In genomic region chrX:17151160-17151711, ce11 we compare ENCODE assay signal across 4 worm cellular contexts.
TF ChIP-seq lines count a peak whose summit lies in the region.

Gene mdt-1.2, plus strand, starts transcription at chrX:17151522.

TF ChIP-seq in whole organism, L2 larva, 48 proteins besides CTCF, POLR2A, EP300 and RAD21 (continues in another document):
- TF ChIP-seq elt-3 (tag; optimal IDR thresholded peaks at IDR 0.05; lab: Kevin White, UChicago) (no peak), sem-4 (tag; optimal IDR thresholded peaks at IDR 0.05; lab: Kevin White, UChicago) (peak; percentile 47), ztf-4 (tag; optimal IDR thresholded peaks at IDR 0.05; lab: Kevin White, UChicago) (peak; percentile 37), F13H6.1 (tag; optimal IDR thresholded peaks at IDR 0.05; lab: Kevin White, UChicago) (peak; percentile 74), lin-11 (tag; optimal IDR thresholded peaks at IDR 0.05; lab: Kevin White, UChicago) (peak; percentile 59), fos-1 (tag; optimal IDR thresholded peaks at IDR 0.05; lab: Kevin White, UChicago) (peak; percentile 73), crh-2 (tag; optimal IDR thresholded peaks at IDR 0.05; lab: Kevin White, UChicago) (peak; percentile 81), sma-9 (GFP tag; optimal IDR thresholded peaks at IDR 0.05; lab: Kevin White, UChicago) (peak; percentile 73), sma-9 (tag; optimal IDR thresholded peaks at IDR 0.05; lab: Kevin White, UChicago) (no peak), peb-1 (tag; optimal IDR thresholded peaks at IDR 0.05; lab: Kevin White, UChicago) (no peak), unc-55 (GFP tag; optimal IDR thresholded peaks at IDR 0.05; lab: Kevin White, UChicago) (peak; percentile 83), ceh-82 (tag; optimal IDR thresholded peaks at IDR 0.05; lab: Kevin White, UChicago) (no peak), snpc-4 (tag; optimal IDR thresholded peaks at IDR 0.05; lab: Kevin White, UChicago) (peak; percentile 1), lin-39 (tag; optimal IDR thresholded peaks at IDR 0.05; lab: Kevin White, UChicago) (no peak), egl-27 (tag; optimal IDR thresholded peaks at IDR 0.05; lab: Kevin White, UChicago) (peak; percentile 85), nhr-129 (tag; optimal IDR thresholded peaks at IDR 0.05; lab: Kevin White, UChicago) (peak; percentile 81), ztf-11 (tag; optimal IDR thresholded peaks at IDR 0.05; lab: Kevin White, UChicago) (no peak), nhr-6 (tag; optimal IDR thresholded peaks at IDR 0.05; lab: Kevin White, UChicago) (peak; percentile 59), lsy-2 (tag; optimal IDR thresholded peaks at IDR 0.05; lab: Kevin White, UChicago) (peak; percentile 49 to 81), nhr-21 (tag; optimal IDR thresholded peaks at IDR 0.05; lab: Kevin White, UChicago) (peak; percentile 67), mab-5 (tag; optimal IDR thresholded peaks at IDR 0.05; lab: Kevin White, UChicago) (peak; percentile 11), zag-1 (tag; optimal IDR thresholded peaks at IDR 0.05; lab: Kevin White, UChicago) (peak; percentile 50), blmp-1 (tag; optimal IDR thresholded peaks at IDR 0.05; lab: Kevin White, UChicago; ENCODE audit: insufficient read depth) (peak; percentile 34)

TF ChIP-seq in whole organism, L4 larva, 104 proteins besides CTCF, POLR2A, EP300 and RAD21 (continues in another document):
- TF ChIP-seq hlh-30 (tag; optimal IDR thresholded peaks at IDR 0.05; lab: Kevin White, UChicago; ENCODE audit: insufficient read depth) = peak; percentile 61
- TF ChIP-seq lin-15B (tag; optimal IDR thresholded peaks at IDR 0.05; lab: Kevin White, UChicago) = no peak
- TF ChIP-seq arid-1 (GFP tag; conservative IDR thresholded peaks at IDR 0.05; lab: Robert Waterston, UW) = 0 out of 2 replicates have a peak, but pooled peaks have one; percentile 61
- peak; percentile 93 for TF ChIP-seq aha-1 (tag; lab: Kevin White, UChicago)
- TF ChIP-seq lir-3 (tag; optimal IDR thresholded peaks at IDR 0.05; lab: Kevin White, UChicago) = no peak
- TF ChIP-seq rbr-2 (tag; optimal IDR thresholded peaks at IDR 0.05; lab: Kevin White, UChicago) = peak; percentile 71
- peak in 1 of 2 experiments; percentile 31 for TF ChIP-seq hif-1 (tag; optimal IDR thresholded peaks at IDR 0.05; lab: Kevin White, UChicago)
- TF ChIP-seq zip-2 (tag; optimal IDR thresholded peaks at IDR 0.05; lab: Kevin White, UChicago) = no peak
- TF ChIP-seq Y48G9A.11 (GFP tag; IDR thresholded peaks at IDR 0.05; lab: Robert Waterston, UW) = no peak
- TF ChIP-seq jun-1 (tag; optimal IDR thresholded peaks at IDR 0.05; lab: Kevin White, UChicago) = peak; percentile 25
- no peak for TF ChIP-seq T20F7.1 (GFP tag; optimal IDR thresholded peaks at IDR 0.05; lab: Kevin White, UChicago)
- TF ChIP-seq unc-130 (GFP tag; optimal IDR thresholded peaks at IDR 0.05; lab: Kevin White, UChicago) = no peak
- no peak for TF ChIP-seq egl-43 (GFP tag; IDR thresholded peaks at IDR 0.05; lab: Robert Waterston, UW)
- no peak for TF ChIP-seq ama-1 (optimal IDR thresholded peaks at IDR 0.05; lab: Kevin White, UChicago)
- no peak for TF ChIP-seq R02D3.7 (tag; optimal IDR thresholded peaks at IDR 0.05; lab: Kevin White, UChicago)
- TF ChIP-seq dve-1 (tag; optimal IDR thresholded peaks at IDR 0.05; lab: Kevin White, UChicago; ENCODE audit: insufficient read depth) = peak; percentile 87
- no peak for TF ChIP-seq saeg-2 (GFP tag; IDR thresholded peaks at IDR 0.05; lab: Robert Waterston, UW)
- TF ChIP-seq daf-19 (GFP tag; conservative IDR thresholded peaks at IDR 0.05; lab: Robert Waterston, UW) = no peak
- TF ChIP-seq lim-7 (GFP tag; IDR thresholded peaks at IDR 0.05; lab: Robert Waterston, UW) = no peak
- TF ChIP-seq set-16 (GFP tag; IDR thresholded peaks at IDR 0.05; lab: Robert Waterston, UW) = no peak
- no peak for TF ChIP-seq spr-1 (tag; optimal IDR thresholded peaks at IDR 0.05; lab: Kevin White, UChicago)
- no peak for TF ChIP-seq madf-5 (GFP tag; IDR thresholded peaks at IDR 0.05; lab: Robert Waterston, UW)
- TF ChIP-seq php-3 (GFP tag; IDR thresholded peaks at IDR 0.05; lab: Robert Waterston, UW) = no peak
- no peak for TF ChIP-seq ZK337.2 (GFP tag; IDR thresholded peaks at IDR 0.05; lab: Robert Waterston, UW)
- no peak for TF ChIP-seq nhr-10 (tag; optimal IDR thresholded peaks at IDR 0.05; lab: Kevin White, UChicago)

TF ChIP-seq in whole organism, late embryonic, 69 proteins besides CTCF, POLR2A, EP300 and RAD21:
- TF ChIP-seq pax-1 (tag; optimal IDR thresholded peaks at IDR 0.05; lab: Kevin White, UChicago) = peak; percentile 29
- TF ChIP-seq pros-1 (tag; optimal IDR thresholded peaks at IDR 0.05; lab: Kevin White, UChicago) = peak; percentile 33
- peak; percentile 42 for TF ChIP-seq tbx-2 (tag; optimal IDR thresholded peaks at IDR 0.05; lab: Kevin White, UChicago)
- peak; percentile 68 for TF ChIP-seq ceh-30 (tag; optimal IDR thresholded peaks at IDR 0.05; lab: Kevin White, UChicago)
- TF ChIP-seq unc-55 (GFP tag; optimal IDR thresholded peaks at IDR 0.05; lab: Kevin White, UChicago) = peak; percentile 24
- TF ChIP-seq sdc-2 (tag; optimal IDR thresholded peaks at IDR 0.05; lab: Kevin White, UChicago) = peak; percentile 67
- TF ChIP-seq ceh-34 (tag; optimal IDR thresholded peaks at IDR 0.05; lab: Kevin White, UChicago) = peak; percentile 2
- no peak for TF ChIP-seq dmd-4 (tag; optimal IDR thresholded peaks at IDR 0.05; lab: Kevin White, UChicago; ENCODE audit: borderline replicate concordance)
- peak; percentile 80 for TF ChIP-seq nfya-1 (tag; optimal IDR thresholded peaks at IDR 0.05; lab: Kevin White, UChicago)
- TF ChIP-seq lin-11 (tag; optimal IDR thresholded peaks at IDR 0.05; lab: Kevin White, UChicago) = no peak
- peak; percentile 30 for TF ChIP-seq elt-2 (tag; optimal IDR thresholded peaks at IDR 0.05; lab: Kevin White, UChicago)
- peak; percentile 38 for TF ChIP-seq unc-42 (tag; optimal IDR thresholded peaks at IDR 0.05; lab: Kevin White, UChicago)
- TF ChIP-seq sox-4 (tag; optimal IDR thresholded peaks at IDR 0.05; lab: Kevin White, UChicago) = peak; percentile 13
- no peak for TF ChIP-seq ceh-2 (tag; optimal IDR thresholded peaks at IDR 0.05; lab: Kevin White, UChicago)
- peak; percentile 6 for TF ChIP-seq ref-2 (tag; optimal IDR thresholded peaks at IDR 0.05; lab: Kevin White, UChicago)

TF ChIP-seq in whole organism, mixed stage, embryonic, 35 proteins besides CTCF, POLR2A, EP300 and RAD21:
- TF ChIP-seq zip-8 (tag; optimal IDR thresholded peaks at IDR 0.05; lab: Kevin White, UChicago) = no peak
- no peak for TF ChIP-seq bed-3 (GFP tag; optimal IDR thresholded peaks at IDR 0.05; lab: Kevin White, UChicago)
- TF ChIP-seq nhr-12 (tag; optimal IDR thresholded peaks at IDR 0.05; lab: Kevin White, UChicago) = no peak
- TF ChIP-seq elt-1 (tag; optimal IDR thresholded peaks at IDR 0.05; lab: Kevin White, UChicago; ENCODE audit: borderline replicate concordance, insufficient read depth) = no peak
- peak; percentile 1 for TF ChIP-seq lsy-2 (tag; optimal IDR thresholded peaks at IDR 0.05; lab: Kevin White, UChicago)
- no peak for TF ChIP-seq mab-5 (tag; optimal IDR thresholded peaks at IDR 0.05; lab: Kevin White, UChicago)
- peak; percentile 57 for TF ChIP-seq lin-13 (tag; optimal IDR thresholded peaks at IDR 0.05; lab: Kevin White, UChicago)
- TF ChIP-seq blmp-1 (tag; optimal IDR thresholded peaks at IDR 0.05; lab: Kevin White, UChicago) = no peak
- TF ChIP-seq ceh-43 (GFP tag; optimal IDR thresholded peaks at IDR 0.05; lab: Kevin White, UChicago) = no peak
- TF ChIP-seq drap-1 (GFP tag; optimal IDR thresholded peaks at IDR 0.05; lab: Kevin White, UChicago) = no peak
- peak; percentile 22 for TF ChIP-seq nhr-2 (tag; optimal IDR thresholded peaks at IDR 0.05; lab: Kevin White, UChicago)
- peak; percentile 60 for TF ChIP-seq ceh-39 (tag; optimal IDR thresholded peaks at IDR 0.05; lab: Kevin White, UChicago)
- no peak for TF ChIP-seq tbx-8 (GFP tag; optimal IDR thresholded peaks at IDR 0.05; lab: Kevin White, UChicago)
- peak; percentile 61 for TF ChIP-seq sptf-1 (tag; optimal IDR thresholded peaks at IDR 0.05; lab: Kevin White, UChicago)
- TF ChIP-seq snpc-4 (tag; optimal IDR thresholded peaks at IDR 0.05; lab: Kevin White, UChicago) = no peak
- TF ChIP-seq mep-1 (tag; optimal IDR thresholded peaks at IDR 0.05; lab: Kevin White, UChicago) = peak; percentile 91
- TF ChIP-seq ces-1 (GFP tag; optimal IDR thresholded peaks at IDR 0.05; lab: Kevin White, UChicago) = peak; percentile 83
- no peak for TF ChIP-seq ceh-83 (GFP tag; optimal IDR thresholded peaks at IDR 0.05; lab: Kevin White, UChicago)
- TF ChIP-seq nhr-28 (tag; optimal IDR thresholded peaks at IDR 0.05; lab: Kevin White, UChicago) = no peak
- TF ChIP-seq M03D4.4 (tag; optimal IDR thresholded peaks at IDR 0.05; lab: Kevin White, UChicago) = peak; percentile 36
- no peak for TF ChIP-seq sem-2 (GFP tag; optimal IDR thresholded peaks at IDR 0.05; lab: Kevin White, UChicago)
- TF ChIP-seq flh-1 (GFP tag; optimal IDR thresholded peaks at IDR 0.05; lab: Kevin White, UChicago) = no peak
- TF ChIP-seq pha-4 (tag; optimal IDR thresholded peaks at IDR 0.05; lab: Kevin White, UChicago) = peak; percentile 83
- no peak for TF ChIP-seq mls-2 (tag; optimal IDR thresholded peaks at IDR 0.05; lab: Kevin White, UChicago)
- TF ChIP-seq hlh-1 (tag; optimal IDR thresholded peaks at IDR 0.05; lab: Kevin White, UChicago) = no peak
- TF ChIP-seq cnd-1 (tag; optimal IDR thresholded peaks at IDR 0.05; lab: Kevin White, UChicago) = peak; percentile 1
- TF ChIP-seq unc-120 (tag; optimal IDR thresholded peaks at IDR 0.05; lab: Kevin White, UChicago; ENCODE audit: poor library complexity, severe bottlenecking) = peak; percentile 91
- TF ChIP-seq elt-3 (tag; optimal IDR thresholded peaks at IDR 0.05; lab: Kevin White, UChicago) = no peak
- TF ChIP-seq ztf-11 (tag; optimal IDR thresholded peaks at IDR 0.05; lab: Kevin White, UChicago) = no peak
- no peak for TF ChIP-seq unc-39 (tag; optimal IDR thresholded peaks at IDR 0.05; lab: Kevin White, UChicago)
- peak; percentile 42 for TF ChIP-seq nhr-237 (tag; optimal IDR thresholded peaks at IDR 0.05; lab: Kevin White, UChicago)
